Fruit fly (Drosophila melanogaster): Measurements from ENCODE around the gene CG14693.

Gene CG14693

dm6 chr3R:10849515-10849973 lies 34.7 kb upstream of the CG14693 start, which contains the start of gene CG42394 (continued):
- no peak for TF ChIP-seq prd (optimal IDR thresholded peaks at IDR 0.05)
- peak; percentile 94 for TF ChIP-seq prd (GFP tag; IDR thresholded peaks at IDR 0.05)
- peak; percentile 64; the same call in 2 of the 4 replicates for TF ChIP-seq chinmo (GFP tag; IDR thresholded peaks at IDR 0.05; ENCODE audit: partially characterized antibody)
- TF ChIP-seq h (optimal IDR thresholded peaks at IDR 0.05) = no peak
- TF ChIP-seq Med (GFP tag) = peak; percentile 88
- peak; percentile 91 for TF ChIP-seq D19B (GFP tag; optimal IDR thresholded peaks at IDR 0.05)
- no peak for TF ChIP-seq tna (GFP tag; IDR thresholded peaks at IDR 0.05; ENCODE audit: partially characterized antibody)
- peak; percentile 89 for TF ChIP-seq CG15514 (GFP tag; optimal IDR thresholded peaks at IDR 0.05)
- TF ChIP-seq gem (tag; optimal IDR thresholded peaks at IDR 0.05) = peak; percentile 98
- no peak for TF ChIP-seq CG15479 (GFP tag; optimal IDR thresholded peaks at IDR 0.05)
- TF ChIP-seq CG31365 (tag; optimal IDR thresholded peaks at IDR 0.05) = peak; percentile 40
- peak; percentile 92 for TF ChIP-seq oc (tag; optimal IDR thresholded peaks at IDR 0.05)
- TF ChIP-seq stc (GFP tag; IDR thresholded peaks at IDR 0.05) = peak; percentile 95
- TF ChIP-seq Lhr (GFP tag; optimal IDR thresholded peaks at IDR 0.05) = peak; percentile 75
- TF ChIP-seq CG12299 (tag; optimal IDR thresholded peaks at IDR 0.05) = peak; percentile 91
- TF ChIP-seq CG3847 (GFP tag; IDR thresholded peaks at IDR 0.05) = peak; percentile 87
- TF ChIP-seq MTF-1 (GFP tag; optimal IDR thresholded peaks at IDR 0.05; ENCODE audit: borderline replicate concordance) = peak; percentile 91
- peak; percentile 72 for TF ChIP-seq psq (GFP tag; optimal IDR thresholded peaks at IDR 0.05)
- TF ChIP-seq H15 (GFP tag; IDR thresholded peaks at IDR 0.05) = peak; percentile 91
- TF ChIP-seq Oaz (GFP tag; IDR thresholded peaks at IDR 0.05) = peak; percentile 78
- peak; percentile 95 for TF ChIP-seq CG14014 (GFP tag; IDR thresholded peaks at IDR 0.05)
- peak; percentile 93 for TF ChIP-seq Rfx (GFP tag; IDR thresholded peaks at IDR 0.05)
- TF ChIP-seq hbn (GFP tag; IDR thresholded peaks at IDR 0.05; ENCODE audit: partially characterized antibody) = no peak
- peak; percentile 79 for TF ChIP-seq CG4707 (GFP tag; optimal IDR thresholded peaks at IDR 0.05)
- peak; percentile 96 for TF ChIP-seq CG7271 (tag; optimal IDR thresholded peaks at IDR 0.05)
- TF ChIP-seq Dbx (GFP tag; IDR thresholded peaks at IDR 0.05) = peak; percentile 95
- peak; percentile 97 for TF ChIP-seq CG6813 (GFP tag; optimal IDR thresholded peaks at IDR 0.05)
- TF ChIP-seq Optix (GFP tag; IDR thresholded peaks at IDR 0.05) = peak; percentile 83
- TF ChIP-seq lola (GFP tag; optimal IDR thresholded peaks at IDR 0.05) = peak in 1 of 3 experiments; percentile 96
- TF ChIP-seq disco-r (GFP tag; optimal IDR thresholded peaks at IDR 0.05) = peak; percentile 28
- peak; percentile 94 for TF ChIP-seq CG13775 (GFP tag; optimal IDR thresholded peaks at IDR 0.05)
- TF ChIP-seq CG34422 (GFP tag; IDR thresholded peaks at IDR 0.05) = peak; percentile 93
- TF ChIP-seq Ets65A (GFP tag) = peak; percentile 65
- TF ChIP-seq ara (GFP tag; IDR thresholded peaks at IDR 0.05) = peak; percentile 95
- TF ChIP-seq pros (GFP tag; optimal IDR thresholded peaks at IDR 0.05) = peak; percentile 34
- TF ChIP-seq Hr39 (optimal IDR thresholded peaks at IDR 0.05) = no peak
- peak; percentile 72 for TF ChIP-seq sd (tag; optimal IDR thresholded peaks at IDR 0.05)
- peak; percentile 96 for TF ChIP-seq ci (GFP tag; IDR thresholded peaks at IDR 0.05)
- TF ChIP-seq pita (GFP tag; optimal IDR thresholded peaks at IDR 0.05) = no peak
- peak; percentile 95 for TF ChIP-seq Oli (tag; optimal IDR thresholded peaks at IDR 0.05)
- TF ChIP-seq CG10979 (tag; optimal IDR thresholded peaks at IDR 0.05) = peak; percentile 98
- peak; percentile 81 for TF ChIP-seq Bteb2 (GFP tag; optimal IDR thresholded peaks at IDR 0.05)
- TF ChIP-seq Xbp1 (GFP tag; optimal IDR thresholded peaks at IDR 0.05) = peak; percentile 91
- TF ChIP-seq Sry-δ (GFP tag; optimal IDR thresholded peaks at IDR 0.05) = peak; percentile 19
- TF ChIP-seq pnt (GFP tag; optimal IDR thresholded peaks at IDR 0.05) = peak; percentile 56
- peak; percentile 95 for TF ChIP-seq tin (GFP tag; optimal IDR thresholded peaks at IDR 0.05)
- peak; percentile 95 for TF ChIP-seq dysf (GFP tag; IDR thresholded peaks at IDR 0.05)
- TF ChIP-seq CG11456 (GFP tag; IDR thresholded peaks at IDR 0.05) = peak; percentile 94
- no peak for TF ChIP-seq CG34224 (GFP tag; IDR thresholded peaks at IDR 0.05; ENCODE audit: partially characterized antibody)
- no peak for TF ChIP-seq pb (GFP tag; optimal IDR thresholded peaks at IDR 0.05)
